Fruit fly (Drosophila melanogaster): ENCODE results near the gene CG3527.
A peak's percentile ranks its signal among the peaks of the same experiment; 100 is the strongest.

The CG3527 gene

DNA sequence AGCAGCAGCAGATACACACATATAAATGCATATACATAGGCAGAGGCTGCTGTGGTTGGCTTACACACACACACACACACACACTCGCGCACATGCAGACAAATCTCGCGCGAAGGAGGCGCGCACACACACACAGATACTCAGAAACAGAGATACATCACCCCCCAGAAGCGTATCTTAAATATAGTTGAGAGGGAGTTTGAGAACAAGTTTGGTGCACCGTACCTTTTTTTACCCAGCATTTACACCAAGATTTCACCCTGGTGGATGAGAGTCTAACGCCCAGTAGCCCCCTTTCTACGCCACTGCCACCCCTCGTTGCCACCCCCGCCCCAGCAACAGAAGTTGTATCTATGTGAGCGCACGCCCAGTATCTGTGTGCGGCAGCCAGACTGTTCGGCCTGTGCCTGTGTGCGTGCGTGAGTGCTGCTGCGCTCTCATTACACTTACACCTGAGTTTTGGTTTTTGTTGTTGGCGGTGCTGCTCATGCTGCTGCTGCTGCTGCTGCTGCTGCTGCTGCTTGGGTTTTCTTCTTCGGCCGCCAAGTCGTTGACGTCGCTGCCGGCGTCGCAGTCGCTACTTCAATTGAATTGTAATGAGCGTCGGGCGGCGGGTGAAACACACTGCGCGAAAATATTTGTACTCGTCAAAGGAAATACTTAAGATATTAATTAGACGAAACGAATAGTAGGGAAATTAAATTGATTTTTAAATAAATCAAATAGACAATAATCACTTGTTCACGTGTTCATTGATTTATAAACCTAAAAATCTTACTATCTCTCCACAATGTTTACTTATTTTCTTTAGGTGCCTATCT lies 38.4 kb downstream of the CG3527 start (continued):
- TF ChIP-seq phol (tag; optimal IDR thresholded peaks at IDR 0.05), result peak; percentile 79
- TF ChIP-seq fd64A (GFP tag; optimal IDR thresholded peaks at IDR 0.05), result peak; percentile 51
- peak; percentile 70 for TF ChIP-seq CG6813 (GFP tag; optimal IDR thresholded peaks at IDR 0.05)
- TF ChIP-seq NC2β (GFP tag; optimal IDR thresholded peaks at IDR 0.05), result peak; percentile 66
- TF ChIP-seq CG31365 (tag; optimal IDR thresholded peaks at IDR 0.05), result peak; percentile 38
- no peak for TF ChIP-seq CG10565 (GFP tag; optimal IDR thresholded peaks at IDR 0.05)
- TF ChIP-seq CG12391 (tag; optimal IDR thresholded peaks at IDR 0.05), result peak; percentile 78
- no peak for TF ChIP-seq CG3995 (GFP tag; optimal IDR thresholded peaks at IDR 0.05)
- TF ChIP-seq Jarid2 (GFP tag; optimal IDR thresholded peaks at IDR 0.05), result peak; percentile 72
- TF ChIP-seq CG17612 (GFP tag; IDR thresholded peaks at IDR 0.05), result peak; percentile 76
- peak; percentile 39 for TF ChIP-seq Mes4 (GFP tag; optimal IDR thresholded peaks at IDR 0.05)
- TF ChIP-seq CG4360 (GFP tag; IDR thresholded peaks at IDR 0.05), result peak; percentile 56; the same call in 1 of the 2 replicates
- peak; percentile 86 for TF ChIP-seq ap (GFP tag; IDR thresholded peaks at IDR 0.05)
- peak; percentile 91 for TF ChIP-seq sisA (GFP tag; IDR thresholded peaks at IDR 0.05)
- TF ChIP-seq Hr39 (optimal IDR thresholded peaks at IDR 0.05), result no peak
- no peak for TF ChIP-seq unc-4 (GFP tag; IDR thresholded peaks at IDR 0.05; ENCODE audit: partially characterized antibody)
- peak; percentile 87 for TF ChIP-seq CG2889 (GFP tag; IDR thresholded peaks at IDR 0.05)
- no peak for TF ChIP-seq bbx (GFP tag; IDR thresholded peaks at IDR 0.05; ENCODE audit: partially characterized antibody)
- peak; percentile 95 for TF ChIP-seq ranshi (GFP tag; IDR thresholded peaks at IDR 0.05)
- no peak for TF ChIP-seq CG1647 (GFP tag; optimal IDR thresholded peaks at IDR 0.05)
- peak; percentile 69 for TF ChIP-seq CG12155 (GFP tag; optimal IDR thresholded peaks at IDR 0.05)
- peak; percentile 77 for TF ChIP-seq NfI (GFP tag; optimal IDR thresholded peaks at IDR 0.05)
- TF ChIP-seq CG1603 (tag; optimal IDR thresholded peaks at IDR 0.05), result peak; percentile 97
- TF ChIP-seq HLH3B (GFP tag; IDR thresholded peaks at IDR 0.05), result peak; percentile 91
- peak; percentile 82 for TF ChIP-seq CG6175 (GFP tag; IDR thresholded peaks at IDR 0.05)
- TF ChIP-seq Lim3 (GFP tag; IDR thresholded peaks at IDR 0.05), result peak; percentile 51; the same call in 1 of the 2 replicates
- TF ChIP-seq CG1233 (GFP tag; optimal IDR thresholded peaks at IDR 0.05), result peak; percentile 71
- TF ChIP-seq Side (GFP tag; optimal IDR thresholded peaks at IDR 0.05), result peak; percentile 48
- no peak for TF ChIP-seq gro (GFP tag; optimal IDR thresholded peaks at IDR 0.05)
- peak; percentile 88 for TF ChIP-seq CG10959 (GFP tag; IDR thresholded peaks at IDR 0.05)
- peak; percentile 85 for TF ChIP-seq CG11695 (GFP tag; IDR thresholded peaks at IDR 0.05)
- TF ChIP-seq CG33557 (GFP tag; optimal IDR thresholded peaks at IDR 0.05), result peak; percentile 60
- peak; percentile 81 for TF ChIP-seq oc (tag; optimal IDR thresholded peaks at IDR 0.05)
- peak; percentile 81 for TF ChIP-seq CG2678 (tag; optimal IDR thresholded peaks at IDR 0.05)
- TF ChIP-seq lab (GFP tag; optimal IDR thresholded peaks at IDR 0.05), result peak; percentile 88
- no peak for TF ChIP-seq Mad (GFP tag; optimal IDR thresholded peaks at IDR 0.05)
- TF ChIP-seq run (tag; optimal IDR thresholded peaks at IDR 0.05), result no peak
- TF ChIP-seq wdn (GFP tag; IDR thresholded peaks at IDR 0.05), result peak; percentile 81
- TF ChIP-seq CG9817 (tag; optimal IDR thresholded peaks at IDR 0.05), result peak; percentile 69
- TF ChIP-seq CG4404 (GFP tag; IDR thresholded peaks at IDR 0.05), result peak; percentile 94
- TF ChIP-seq Dad (GFP tag; optimal IDR thresholded peaks at IDR 0.05), result peak; percentile 4
- no peak for TF ChIP-seq lbe (GFP tag; optimal IDR thresholded peaks at IDR 0.05)
- TF ChIP-seq CG9609 (GFP tag; optimal IDR thresholded peaks at IDR 0.05), result peak; percentile 63
- TF ChIP-seq sim (GFP tag; IDR thresholded peaks at IDR 0.05), result peak; percentile 93
- TF ChIP-seq CG7987 (GFP tag; optimal IDR thresholded peaks at IDR 0.05), result no peak
- TF ChIP-seq D19B (GFP tag; optimal IDR thresholded peaks at IDR 0.05), result peak; percentile 47
- peak; percentile 30 for TF ChIP-seq CG12104 (GFP tag; optimal IDR thresholded peaks at IDR 0.05)
- TF ChIP-seq org-1 (GFP tag; optimal IDR thresholded peaks at IDR 0.05), result peak; percentile 89
- TF ChIP-seq CG4730 (GFP tag; IDR thresholded peaks at IDR 0.05), result peak; percentile 87
- TF ChIP-seq ato (GFP tag; IDR thresholded peaks at IDR 0.05; ENCODE audit: partially characterized antibody), result no peak
